Fruit fly (Drosophila melanogaster): Measurements from ENCODE around the gene CG4281.

CG4281 gene

DNA sequence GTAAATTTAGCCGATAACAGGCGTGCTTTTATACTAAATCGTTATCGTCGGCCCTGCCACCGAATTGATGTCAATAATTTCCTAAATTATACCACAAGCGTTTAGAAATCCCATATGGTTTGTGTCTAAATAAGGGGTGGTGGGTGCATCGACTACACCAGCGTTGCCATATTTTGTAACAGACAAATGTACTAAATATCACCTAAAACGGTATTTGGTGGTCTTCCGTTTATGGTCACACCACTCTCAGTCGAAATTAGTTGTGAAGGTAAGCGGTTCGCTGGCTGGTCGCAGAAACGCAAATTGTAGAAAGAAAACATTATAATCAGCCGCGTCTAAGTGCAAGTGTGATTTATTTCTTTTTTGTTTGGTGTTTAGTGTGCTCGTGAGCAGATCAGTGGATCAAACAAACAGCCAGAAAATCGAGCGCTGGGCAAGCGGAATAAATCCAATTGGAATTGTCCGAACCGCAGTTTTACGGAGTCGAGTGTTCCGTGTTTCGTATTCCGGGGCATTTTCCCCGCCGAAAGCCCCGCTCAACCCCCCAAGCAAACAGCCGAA lies 15.5 kb upstream of the CG4281 start, which contains the start of the genes CG16903 and Unc-76 (continued):
- TF ChIP-seq D19A (tag; optimal IDR thresholded peaks at IDR 0.05) (peak; percentile 37), crp (GFP tag; optimal IDR thresholded peaks at IDR 0.05) (peak in 1 of 2 experiments; percentile 32), Fer1 (GFP tag; optimal IDR thresholded peaks at IDR 0.05) (peak; percentile 75), NK7.1 (GFP tag; optimal IDR thresholded peaks at IDR 0.05) (no peak), CG18011 (GFP tag; optimal IDR thresholded peaks at IDR 0.05) (no peak), GATAe (GFP tag; conservative IDR thresholded peaks at IDR 0.05) (no peak), CG1647 (GFP tag; optimal IDR thresholded peaks at IDR 0.05) (peak; percentile 5), CG18599 (GFP tag; optimal IDR thresholded peaks at IDR 0.05) (peak; percentile 53), CG12659 (GFP tag; optimal IDR thresholded peaks at IDR 0.05) (peak; percentile 91), Ravus (GFP tag; IDR thresholded peaks at IDR 0.05) (no peak), CG14441 (GFP tag; IDR thresholded peaks at IDR 0.05) (no peak), h (optimal IDR thresholded peaks at IDR 0.05) (no peak), crc (GFP tag; optimal IDR thresholded peaks at IDR 0.05) (no peak), nerfin-1 (tag; optimal IDR thresholded peaks at IDR 0.05) (peak; percentile 47), CG9876 (GFP tag; optimal IDR thresholded peaks at IDR 0.05) (no peak), Ets97D (GFP tag; optimal IDR thresholded peaks at IDR 0.05) (peak; percentile 95), sens-2 (GFP tag; IDR thresholded peaks at IDR 0.05) (no peak), CG17385 (GFP tag; optimal IDR thresholded peaks at IDR 0.05) (peak; percentile 51), ci (GFP tag; IDR thresholded peaks at IDR 0.05) (peak; percentile 74), Xbp1 (GFP tag; optimal IDR thresholded peaks at IDR 0.05) (peak; percentile 5), otp (GFP tag; IDR thresholded peaks at IDR 0.05) (no peak), lab (GFP tag; optimal IDR thresholded peaks at IDR 0.05) (peak; percentile 43), CG15269 (tag; optimal IDR thresholded peaks at IDR 0.05) (peak; percentile 38), CG4328 (GFP tag; optimal IDR thresholded peaks at IDR 0.05) (no peak), ranshi (GFP tag; IDR thresholded peaks at IDR 0.05) (no peak), zf30C (GFP tag; optimal IDR thresholded peaks at IDR 0.05) (no peak), jing (GFP tag; optimal IDR thresholded peaks at IDR 0.05) (no peak), ftz-f1 (GFP tag; optimal IDR thresholded peaks at IDR 0.05) (peak; percentile 70), CG1529 (GFP tag; optimal IDR thresholded peaks at IDR 0.05) (no peak), CG14667 (GFP tag; IDR thresholded peaks at IDR 0.05) (no peak), lilli (GFP tag; optimal IDR thresholded peaks at IDR 0.05) (peak; percentile 41), caup (GFP tag; optimal IDR thresholded peaks at IDR 0.05; ENCODE audit: severe bottlenecking) (peak; percentile 57), CG17361 (GFP tag; IDR thresholded peaks at IDR 0.05) (peak; percentile 31; the same call in 1 of the 3 replicates), CG6254 (GFP tag; optimal IDR thresholded peaks at IDR 0.05) (peak; percentile 7), CG18764 (GFP tag; optimal IDR thresholded peaks at IDR 0.05) (no peak), CG10654 (GFP tag; optimal IDR thresholded peaks at IDR 0.05) (no peak), CG12236 (GFP tag; optimal IDR thresholded peaks at IDR 0.05) (no peak), C15 (GFP tag; IDR thresholded peaks at IDR 0.05) (no peak), CG12942 (GFP tag; optimal IDR thresholded peaks at IDR 0.05) (no peak), Kr (GFP tag; optimal IDR thresholded peaks at IDR 0.05) (no peak), gce (GFP tag; IDR thresholded peaks at IDR 0.05) (no peak), NC2α (GFP tag; optimal IDR thresholded peaks at IDR 0.05) (no peak), CG7556 (GFP tag; optimal IDR thresholded peaks at IDR 0.05) (peak; percentile 24), zen (tag; optimal IDR thresholded peaks at IDR 0.05) (peak; percentile 42), pita (GFP tag; optimal IDR thresholded peaks at IDR 0.05) (peak; percentile 95), Awh (GFP tag; IDR thresholded peaks at IDR 0.05) (no peak), D19B (GFP tag; optimal IDR thresholded peaks at IDR 0.05) (no peak), trem (tag; optimal IDR thresholded peaks at IDR 0.05) (peak; percentile 94), CG12299 (tag; optimal IDR thresholded peaks at IDR 0.05) (peak; percentile 51), CG17186 (GFP tag; optimal IDR thresholded peaks at IDR 0.05) (peak; percentile 28), CG14965 (GFP tag; optimal IDR thresholded peaks at IDR 0.05; ENCODE audit: borderline replicate concordance) (no peak)
